Worm (Caenorhabditis elegans) whole organism, dauer: ENCODE measurements around the gene eat-17.

Experiments
- unc-62 ChIP-seq: sonication (generic microtip); optimal IDR thresholded peaks from 2 replicates; lab custom pipeline; 2017; ENCODE audit warnings: missing biosample characterization, missing genetic modification reagents, missing genetic modification characterization

Gene eat-17

DNA sequence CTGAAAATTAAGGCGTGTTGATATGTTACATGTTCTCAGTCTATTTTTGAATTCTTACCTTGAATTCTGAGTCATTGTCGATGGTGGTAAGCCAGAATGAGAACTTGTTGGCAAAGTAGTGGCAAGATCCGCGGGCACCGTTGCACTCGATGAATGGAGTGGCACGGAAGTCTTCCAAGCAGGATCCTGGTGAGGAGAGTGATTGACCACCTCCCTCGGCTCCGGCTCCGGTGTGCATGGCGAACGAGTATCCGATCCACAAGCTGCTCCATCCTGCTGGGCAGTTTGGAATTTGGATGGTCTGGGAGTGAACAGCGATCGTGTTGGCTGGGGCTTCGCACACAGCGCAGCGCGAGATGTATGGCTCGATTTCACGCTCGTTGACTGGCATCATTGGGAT lies 35.5 kb downstream of the eat-17 start:
- no peak for TF ChIP-seq unc-62 (GFP tag; lab: Kevin White, UChicago)

- no peak for TF ChIP-seq unc-62 (GFP tag; lab: Kevin White, UChicago)
Observed at ce11 chrX:16377903-16378302, 38.7 kb downstream of the eat-17 start.

- no peak for TF ChIP-seq unc-62 (GFP tag; lab: Kevin White, UChicago)
Observed at ce11 chrX:16375807-16376638, 40.6 kb downstream of the eat-17 start, which contains the start of gene sur-7. sur-7 (plus strand) TSS chrX:16376588.

- TF ChIP-seq unc-62 (GFP tag; lab: Kevin White, UChicago): no peak
Observed at ce11 chrX:16369454-16369853, 47.2 kb downstream of the eat-17 start.

ce11 chrX:16368969-16369368 lies 47.7 kb downstream of the eat-17 start:
- no peak for TF ChIP-seq unc-62 (GFP tag; lab: Kevin White, UChicago)

ce11 chrX:16366993-16367392 lies 49.6 kb downstream of the eat-17 start, which contains the start of gene ace-1:
ace-1 (plus strand) TSS chrX:16367293.
- TF ChIP-seq unc-62 (GFP tag; lab: Kevin White, UChicago): no peak

DNA sequence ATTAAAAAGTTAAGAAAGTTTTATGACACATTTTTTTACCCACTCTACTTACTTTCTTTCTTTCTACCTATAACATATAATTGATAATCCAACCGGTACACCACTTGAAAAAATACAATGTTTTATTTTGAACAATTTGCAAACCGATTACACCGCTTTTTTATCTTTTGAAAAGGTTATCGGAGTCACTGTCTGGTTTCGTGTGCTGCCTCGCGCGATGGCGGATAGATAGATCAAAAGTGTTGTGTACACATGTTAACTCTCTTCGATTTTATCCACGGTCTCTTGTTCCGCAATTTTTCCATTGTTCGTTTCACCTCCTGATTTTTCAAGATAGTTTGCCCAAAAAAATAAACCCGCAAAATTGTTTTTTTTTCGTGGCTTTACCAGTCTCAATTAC lies 50.1 kb downstream of the eat-17 start:
- TF ChIP-seq unc-62 (GFP tag; lab: Kevin White, UChicago): no peak

DNA sequence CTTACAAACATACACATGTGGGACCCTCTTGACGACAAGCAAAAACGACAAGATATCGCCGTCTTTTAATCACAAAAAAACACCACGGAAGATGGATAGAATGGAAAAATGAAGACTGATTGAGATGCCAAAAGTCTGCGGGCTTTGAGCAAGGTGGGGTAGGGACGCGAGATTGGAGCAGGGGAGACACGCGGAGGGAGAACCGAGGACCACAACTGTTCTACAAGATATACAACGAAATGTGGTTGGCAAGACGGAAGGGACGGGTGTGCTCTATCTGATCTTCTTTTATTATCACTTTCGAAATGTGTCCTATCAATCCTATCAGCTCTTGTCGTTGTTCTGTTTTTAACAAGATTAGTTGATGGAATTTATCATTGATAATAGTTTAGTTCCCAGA lies 53.0 kb downstream of the eat-17 start:
- TF ChIP-seq unc-62 (GFP tag; lab: Kevin White, UChicago): no peak

- no peak for TF ChIP-seq unc-62 (GFP tag; lab: Kevin White, UChicago)
Observed at ce11 chrX:16361001-16361400, 55.6 kb downstream of the eat-17 start.

ce11 chrX:16357531-16357930 lies 59.1 kb downstream of the eat-17 start:
- TF ChIP-seq unc-62 (GFP tag; lab: Kevin White, UChicago): no peak

DNA sequence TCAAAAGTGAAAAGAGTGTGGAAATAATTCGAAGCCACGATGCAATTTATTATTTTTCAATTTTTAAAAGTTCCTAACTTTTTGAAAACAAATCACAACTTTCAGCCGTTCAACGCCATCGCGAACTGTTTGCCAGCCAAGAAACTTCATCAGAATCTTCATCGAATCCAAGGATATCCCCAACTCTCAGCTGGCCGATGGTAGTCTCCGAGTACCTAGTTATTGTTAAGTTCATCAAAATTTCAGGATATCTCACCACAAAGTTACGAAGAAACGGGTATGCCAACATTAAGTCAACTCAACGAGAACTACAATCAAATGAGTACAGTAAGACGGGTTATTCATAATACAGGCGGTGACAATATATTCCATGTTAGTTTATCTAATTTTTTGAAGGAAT lies 60.3 kb downstream of the eat-17 start:
- TF ChIP-seq unc-62 (GFP tag; lab: Kevin White, UChicago): no peak

- no peak for TF ChIP-seq unc-62 (GFP tag; lab: Kevin White, UChicago)
Observed at ce11 chrX:16354598-16355211, 61.9 kb downstream of the eat-17 start, which contains the start of gene nhr-28. nhr-28 (plus strand) TSS chrX:16354976.

ce11 chrX:16352503-16352902 lies 64.1 kb downstream of the eat-17 start:
- TF ChIP-seq unc-62 (GFP tag; lab: Kevin White, UChicago): no peak
